Worm (Caenorhabditis elegans) whole organism, late embryonic: ENCODE data around the gene C26F1.3.

Experiments used
- ama-1 ChIP-seq: fragments of 150-350 bp; optimal IDR thresholded peaks from 2 replicates; lab custom pipeline; 2014
- ceh-19 ChIP-seq: fragments of 200-800 bp; sonication (Bioruptor generic); optimal IDR thresholded peaks from 2 replicates; lab custom pipeline; 2018; ENCODE audit warnings: mild to moderate bottlenecking, missing genetic modification characterization, missing compliant biosample characterization
- ceh-45 ChIP-seq: fragments of 200-800 bp; sonication (Bioruptor generic); IDR thresholded peaks from 2 replicates; pipeline ENCODE4 v1.3.6; 2022; ENCODE audit warnings: missing genetic modification reagents, missing genetic modification characterization, missing compliant biosample characterization
- dve-1 ChIP-seq: sonication (generic microtip); optimal IDR thresholded peaks from 2 replicates; lab custom pipeline; 2017; ENCODE audit warnings: antibody characterized with exemption, mild to moderate bottlenecking, missing genetic modification characterization, missing compliant biosample characterization
- elt-4 ChIP-seq: sonication (generic microtip); optimal IDR thresholded peaks from 2 replicates; lab custom pipeline; 2016; ENCODE audit warnings: missing genetic modification characterization, missing compliant biosample characterization
- ets-4 ChIP-seq: sonication (generic microtip); optimal IDR thresholded peaks from 2 replicates; lab custom pipeline; 2016; ENCODE audit warnings: missing genetic modification characterization, missing compliant biosample characterization
- fax-1 ChIP-seq: sonication (generic microtip); optimal IDR thresholded peaks from 2 replicates; lab custom pipeline; 2016; ENCODE audit warnings: missing genotype, missing genetic modification characterization, missing compliant biosample characterization
- hlh-6 ChIP-seq: sonication (generic microtip); optimal IDR thresholded peaks from 2 replicates; lab custom pipeline; 2016; ENCODE audit warnings: missing genotype, missing genetic modification characterization, missing compliant biosample characterization
- hlh-8 ChIP-seq: sonication (generic microtip); optimal IDR thresholded peaks from 2 replicates; lab custom pipeline; 2016; ENCODE audit warnings: missing genotype, missing genetic modification characterization, missing compliant biosample characterization
- nfya-1 ChIP-seq: sonication (generic microtip); optimal IDR thresholded peaks from 2 replicates; lab custom pipeline; 2017; ENCODE audit warnings: missing genetic modification characterization, mild to moderate bottlenecking, missing compliant biosample characterization, antibody characterized with exemption, moderate library complexity
- nhr-11 ChIP-seq: fragments of 150-350 bp; optimal IDR thresholded peaks from 2 replicates; lab custom pipeline; 2014; ENCODE audit warnings: missing biosample characterization, missing genetic modification characterization
- pat-9 ChIP-seq: fragments of 200-800 bp; sonication (Bioruptor generic); optimal IDR thresholded peaks from 2 replicates; lab custom pipeline; 2018; ENCODE audit warnings: mild to moderate bottlenecking, missing genetic modification characterization, moderate library complexity, missing compliant biosample characterization
- pqm-1 ChIP-seq: sonication (generic microtip); optimal IDR thresholded peaks from 2 replicates; lab custom pipeline; 2016; ENCODE audit warnings: missing genetic modification characterization, missing compliant biosample characterization
- pros-1 ChIP-seq: fragments of 150-350 bp; optimal IDR thresholded peaks from 2 replicates; lab custom pipeline; 2014; ENCODE audit warnings: missing biosample characterization, missing genetic modification reagents, missing genetic modification characterization

DNA sequence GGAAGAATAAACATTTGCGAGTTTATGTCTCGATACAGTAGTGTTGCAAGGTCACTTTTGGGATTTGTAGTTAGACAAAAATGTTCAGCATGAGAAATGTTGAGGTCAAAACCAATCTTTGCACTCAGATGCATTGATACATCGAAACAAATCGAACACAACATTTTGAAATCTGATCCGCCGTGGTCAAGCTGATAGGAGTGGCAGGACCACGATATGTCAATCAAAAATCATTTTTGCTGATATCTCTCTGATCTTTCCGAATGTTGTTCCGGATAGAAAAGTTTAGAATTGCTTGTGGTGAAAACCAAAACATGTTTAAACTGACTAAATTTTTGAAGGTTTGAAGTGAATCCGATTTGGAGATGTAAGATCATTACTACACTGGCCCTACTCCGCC, 48.7 kb downstream of the C26F1.3 start:
- TF ChIP-seq dve-1 (tag; lab: Kevin White, UChicago), result no peak
- TF ChIP-seq hlh-8 (tag; lab: Kevin White, UChicago), result no peak
- no peak for TF ChIP-seq ceh-19
- no peak for TF ChIP-seq ets-4
- TF ChIP-seq elt-4 (tag; lab: Kevin White, UChicago), result no peak
- no peak for TF ChIP-seq nfya-1 (tag; lab: Kevin White, UChicago)
- no peak for TF ChIP-seq ceh-45 (GFP tag; lab: Robert Waterston, UW)
- no peak for TF ChIP-seq pros-1 (tag; lab: Kevin White, UChicago)
- TF ChIP-seq nhr-11, result no peak
- TF ChIP-seq hlh-6 (tag; lab: Kevin White, UChicago), result no peak
- no peak for TF ChIP-seq fax-1
- TF ChIP-seq pqm-1 (tag; lab: Kevin White, UChicago), result no peak
- no peak for TF ChIP-seq pat-9 (tag; lab: Kevin White, UChicago)
- no peak for TF ChIP-seq ama-1 (lab: Kevin White, UChicago)
